Worm (Caenorhabditis elegans) whole organism, L3 larva: ENCODE data around the gene K02D10.8.

Experiments used
- R02D3.7 ChIP-seq: fragments of 150-350 bp; optimal IDR thresholded peaks from 2 replicates; lab custom pipeline; 2014; ENCODE audit warnings: missing biosample characterization, missing genetic modification characterization
- daf-12 ChIP-seq: fragments of 150-350 bp; optimal IDR thresholded peaks from 2 replicates; lab custom pipeline; 2014; ENCODE audit warnings: missing biosample characterization, missing genetic modification reagents, missing genetic modification characterization
- elt-2 ChIP-seq: sonication (generic microtip); optimal IDR thresholded peaks from 2 replicates; lab custom pipeline; 2016; ENCODE audit warnings: missing genetic modification reagents, mild to moderate bottlenecking, missing genetic modification characterization, missing compliant biosample characterization
- elt-3 ChIP-seq, 3 experiments: fragments of 150-350 bp in 1 of 3; sonication (generic microtip) in 2 of 3; optimal IDR thresholded peaks; 2 replicates in 2 of 3; 4 replicates in 1 of 3; lab custom pipeline; 2014 to 2017; ENCODE audit warnings: missing biosample characterization in 3 of 3, missing genetic modification characterization in 3 of 3
- mdl-1 ChIP-seq: fragments of 150-350 bp; optimal IDR thresholded peaks from 2 replicates; lab custom pipeline; 2014; ENCODE audit warnings: missing biosample characterization, missing genetic modification characterization
- nfya-1 ChIP-seq: sonication (generic microtip); optimal IDR thresholded peaks from 2 replicates; lab custom pipeline; 2017; ENCODE audit warnings: missing genetic modification characterization, mild to moderate bottlenecking, missing compliant biosample characterization, antibody characterized with exemption, moderate library complexity; ENCODE audit not compliant: insufficient read depth
- snpc-4 ChIP-seq: fragments of 150-350 bp; optimal IDR thresholded peaks from 2 replicates; lab custom pipeline; 2014; ENCODE audit warnings: missing biosample characterization, missing genetic modification characterization
- ztf-4 ChIP-seq: fragments of 150-350 bp; optimal IDR thresholded peaks from 2 replicates; lab custom pipeline; 2014; ENCODE audit warnings: missing biosample characterization, missing genetic modification characterization

DNA sequence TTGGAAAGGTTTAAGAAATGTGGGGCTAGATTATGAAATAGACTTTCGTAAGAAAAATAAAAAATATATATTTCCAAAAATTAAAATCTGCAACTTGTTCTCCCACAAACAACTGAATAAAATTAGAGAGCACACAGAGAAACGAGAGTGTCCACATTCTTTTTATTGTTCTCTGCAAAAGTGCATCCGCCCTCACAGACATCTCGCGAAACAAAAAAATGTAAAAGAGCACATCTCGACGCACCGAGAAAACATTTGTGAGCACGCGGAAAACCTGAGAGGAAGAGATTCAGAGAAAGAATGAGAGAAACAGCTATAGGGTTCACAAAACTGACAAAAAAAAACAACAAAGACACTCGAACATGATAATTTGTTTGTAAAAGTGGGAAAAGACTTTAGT, 4.1 kb upstream of the K02D10.8 start:
- TF ChIP-seq ztf-4 (tag; lab: Kevin White, UChicago) (no peak), mdl-1 (tag; lab: Kevin White, UChicago) (no peak), R02D3.7 (tag; lab: Kevin White, UChicago) (no peak), nfya-1 (peak; percentile 62), daf-12 (tag; lab: Kevin White, UChicago) (no peak), snpc-4 (no peak), elt-2 (no peak), elt-3 (tag; optimal IDR thresholded peaks at IDR 0.05; lab: Kevin White, UChicago) (no peak)
